Fruit fly (Drosophila melanogaster) whole organism, embryonic: Measurements from ENCODE around the gene dyl.

Experiments used
- Abd-B ChIP-seq: fragments of 200-800 bp; sonication (Bioruptor generic); optimal IDR thresholded peaks from 2 replicates; lab custom pipeline; 2018; ENCODE audit warnings: missing biosample characterization, mild to moderate bottlenecking, missing genetic modification characterization, moderate library complexity
- C15 ChIP-seq: fragments of 200-800 bp; sonication (Bioruptor generic); IDR thresholded peaks from 3 replicates; pipeline ENCODE4 v1.3.6; 2022; ENCODE audit warnings: missing biosample characterization, missing genetic modification characterization
- CG11398 ChIP-seq: fragments of 200-800 bp; sonication (Bioruptor generic); optimal IDR thresholded peaks from 2 replicates; lab custom pipeline; 2016; ENCODE audit warnings: missing biosample characterization, missing genetic modification characterization
- CG11504 ChIP-seq: fragments of 200-800 bp; sonication (Bioruptor generic); optimal IDR thresholded peaks from 3 replicates; lab custom pipeline; 2019; ENCODE audit warnings: missing biosample characterization, mild to moderate bottlenecking, missing genetic modification characterization, moderate library complexity
- CG11560 ChIP-seq: fragments of 200-800 bp; sonication (Bioruptor generic); IDR thresholded peaks from 3 replicates; pipeline ENCODE4 v1.3.6; 2022; ENCODE audit warnings: missing biosample characterization, missing genetic modification characterization
- CG11723 ChIP-seq: fragments of 200-800 bp; sonication (Bioruptor generic); optimal IDR thresholded peaks from 2 replicates; lab custom pipeline; 2017; ENCODE audit warnings: missing biosample characterization, mild to moderate bottlenecking, missing genetic modification characterization
- CG12769 ChIP-seq: fragments of 200-800 bp; sonication (Bioruptor generic); optimal IDR thresholded peaks from 2 replicates; lab custom pipeline; 2019; ENCODE audit warnings: missing biosample characterization, mild to moderate bottlenecking, missing genetic modification characterization, moderate library complexity
- CG12942 ChIP-seq: fragments of 200-800 bp; sonication (Bioruptor generic); optimal IDR thresholded peaks from 3 replicates; lab custom pipeline; 2016; ENCODE audit warnings: missing biosample characterization, missing genetic modification characterization
- CG13123 ChIP-seq: fragments of 200-800 bp; sonication (Bioruptor generic); optimal IDR thresholded peaks from 2 replicates; lab custom pipeline; 2016; ENCODE audit warnings: missing biosample characterization, missing genetic modification characterization
- CG13287 ChIP-seq: fragments of 200-800 bp; sonication (Bioruptor generic); IDR thresholded peaks from 2 replicates; pipeline ENCODE4 v1.3.6; 2022; ENCODE audit warnings: missing biosample characterization, missing genetic modification characterization; ENCODE audit not compliant: partially characterized antibody
- CG13624 ChIP-seq: fragments of 200-800 bp; sonication (Bioruptor generic); optimal IDR thresholded peaks from 2 replicates; lab custom pipeline; 2016; ENCODE audit warnings: missing biosample characterization, missing genetic modification characterization
- CG17186 ChIP-seq: fragments of 200-800 bp; sonication (Bioruptor generic); optimal IDR thresholded peaks from 3 replicates; lab custom pipeline; 2017; ENCODE audit warnings: missing biosample characterization, missing genetic modification reagents, missing genetic modification characterization
- CG2712 ChIP-seq: fragments of 200-800 bp; optimal IDR thresholded peaks from 3 replicates; lab custom pipeline; 2019; ENCODE audit warnings: missing biosample characterization, mild to moderate bottlenecking, missing genetic modification characterization, moderate library complexity
- CG32767 ChIP-seq: fragments of 200-800 bp; sonication (Bioruptor generic); IDR thresholded peaks from 2 replicates; pipeline ENCODE4 v1.3.6; 2022; ENCODE audit warnings: missing biosample characterization, missing genetic modification characterization
- CG34422 ChIP-seq: fragments of 200-800 bp; sonication (Bioruptor generic); IDR thresholded peaks from 3 replicates; pipeline ENCODE4 v1.3.6; 2022; ENCODE audit warnings: missing biosample characterization, missing genetic modification characterization
- CG3838 ChIP-seq: fragments of 200-800 bp; sonication (Bioruptor generic); optimal IDR thresholded peaks from 3 replicates; lab custom pipeline; 2016; ENCODE audit warnings: missing biosample characterization, missing genetic modification characterization
- CG5953 ChIP-seq: fragments of 200-800 bp; sonication (Bioruptor generic); IDR thresholded peaks from 2 replicates; pipeline ENCODE4 v1.3.6; 2022; ENCODE audit warnings: missing biosample characterization, missing genetic modification characterization
- CG6683 ChIP-seq: fragments of 200-800 bp; sonication (Bioruptor generic); optimal IDR thresholded peaks from 2 replicates; lab custom pipeline; 2017; ENCODE audit warnings: missing biosample characterization, mild to moderate bottlenecking, missing genetic modification characterization, missing genetic modification reagents
- CG6813 ChIP-seq: fragments of 200-800 bp; sonication (Bioruptor generic); optimal IDR thresholded peaks from 2 replicates; lab custom pipeline; 2017; ENCODE audit warnings: missing biosample characterization, missing genetic modification characterization, mild to moderate bottlenecking, moderate library complexity, missing genetic modification reagents
- CG8290 ChIP-seq, 3 experiments: fragments of 200-800 bp; sonication (Bioruptor generic); optimal IDR thresholded peaks; 2 replicates each; lab custom pipeline; 2016 to 2019; ENCODE audit warnings: missing biosample characterization in 3 of 3, missing genetic modification characterization in 3 of 3, mild to moderate bottlenecking in 2 of 3, moderate library complexity in 1 of 3
- CG8359 ChIP-seq: fragments of 200-800 bp; sonication (Bioruptor generic); optimal IDR thresholded peaks from 2 replicates; lab custom pipeline; 2017; ENCODE audit warnings: missing biosample characterization, mild to moderate bottlenecking, missing genetic modification characterization, borderline replicate concordance
- Camta ChIP-seq: fragments of 200-800 bp; sonication (Bioruptor generic); optimal IDR thresholded peaks from 2 replicates; lab custom pipeline; 2016; ENCODE audit warnings: missing biosample characterization, missing genetic modification characterization
- Dad ChIP-seq: fragments of 200-800 bp; sonication (Bioruptor generic); optimal IDR thresholded peaks from 3 replicates; lab custom pipeline; 2016; ENCODE audit warnings: missing biosample characterization, missing genetic modification characterization
- Drgx ChIP-seq: fragments of 200-800 bp; sonication (Bioruptor generic); IDR thresholded peaks from 2 replicates; pipeline ENCODE4 v1.3.6; 2022; ENCODE audit warnings: missing biosample characterization, missing genetic modification characterization
- Ets65A ChIP-seq: fragments of 200-800 bp; sonication (Bioruptor generic); peaks from one replicate; lab custom pipeline; 2016; ENCODE audit warnings: missing biosample characterization, missing genetic modification characterization
- Gug ChIP-seq: fragments of 200-800 bp; sonication (Bioruptor generic); IDR thresholded peaks from 4 replicates; pipeline ENCODE4 v1.3.6; 2022; ENCODE audit warnings: missing biosample characterization, missing genetic modification characterization
- HLH3B ChIP-seq: fragments of 200-800 bp; sonication (Bioruptor generic); IDR thresholded peaks from 2 replicates; pipeline ENCODE4 v1.3.6; 2022; ENCODE audit warnings: missing biosample characterization, missing genetic modification characterization
- Mad ChIP-seq: fragments of 200-800 bp; sonication (Bioruptor generic); optimal IDR thresholded peaks from 2 replicates; lab custom pipeline; 2016; ENCODE audit warnings: missing biosample characterization, missing genetic modification characterization
- Med ChIP-seq: fragments of 200-800 bp; sonication (Bioruptor generic); peaks from one replicate; lab custom pipeline; 2016; ENCODE audit warnings: missing biosample characterization, missing genetic modification characterization, mild to moderate bottlenecking, inconsistent platforms, moderate library complexity
- NFAT ChIP-seq: fragments of 200-800 bp; sonication (Bioruptor generic); IDR thresholded peaks from 2 replicates; pipeline ENCODE4 v1.3.6; 2022; ENCODE audit warnings: missing biosample characterization, missing genetic modification characterization
- Sin3A ChIP-seq: fragments of >200 bp; optimal IDR thresholded peaks from 2 replicates; lab custom pipeline; 2018
- Taf1 ChIP-seq: fragments of 200-800 bp; sonication (Bioruptor generic); IDR thresholded peaks from 2 replicates; pipeline ENCODE4 v1.3.6; 2022; ENCODE audit warnings: missing biosample characterization, missing genetic modification characterization
- bcd ChIP-seq: fragments of 200-800 bp; sonication (Bioruptor generic); optimal IDR thresholded peaks from 2 replicates; lab custom pipeline; 2017; ENCODE audit warnings: missing biosample characterization, mild to moderate bottlenecking, missing genetic modification characterization
- bsh ChIP-seq, 2 experiments: fragments of 200-800 bp; sonication (Bioruptor generic); optimal IDR thresholded peaks; 2 replicates each; lab custom pipeline; 2017 to 2018; ENCODE audit warnings: mild to moderate bottlenecking in 2 of 2, missing biosample characterization in 2 of 2, missing genetic modification characterization in 2 of 2, moderate library complexity in 1 of 2
- dm ChIP-seq: fragments of 200-800 bp; sonication (Bioruptor generic); optimal IDR thresholded peaks from 3 replicates; lab custom pipeline; 2016; ENCODE audit warnings: missing biosample characterization, missing genetic modification characterization
- grau ChIP-seq: fragments of 200-800 bp; optimal IDR thresholded peaks from 3 replicates; lab custom pipeline; 2019; ENCODE audit warnings: missing biosample characterization, mild to moderate bottlenecking, missing genetic modification characterization, moderate library complexity
- gsb ChIP-seq: fragments of 200-800 bp; sonication (Bioruptor generic); IDR thresholded peaks from 2 replicates; pipeline ENCODE4 v1.3.6; 2022; ENCODE audit warnings: missing biosample characterization, missing genetic modification characterization
- hkb ChIP-seq, 2 experiments: fragments of 200-800 bp in 1 of 2; fragments of >200 bp in 1 of 2; sonication (Bioruptor generic) in 1 of 2; IDR thresholded peaks in 1 of 2; optimal IDR thresholded peaks in 1 of 2; 2 replicates each; pipeline versions ENCODE4 v1.3.6 to Lab custom; 2017 to 2022; ENCODE audit warnings: missing biosample characterization in 1 of 2, missing genetic modification characterization in 1 of 2
- luna ChIP-seq: fragments of 200-800 bp; sonication (Bioruptor generic); optimal IDR thresholded peaks from 2 replicates; lab custom pipeline; 2016; ENCODE audit warnings: missing biosample characterization, missing genetic modification characterization
- nom ChIP-seq: fragments of 200-800 bp; sonication (Bioruptor generic); optimal IDR thresholded peaks from 2 replicates; lab custom pipeline; 2017; ENCODE audit warnings: missing biosample characterization, missing genetic modification characterization, mild to moderate bottlenecking, moderate library complexity, missing genetic modification reagents
- p53 ChIP-seq: fragments of 200-800 bp; sonication (Bioruptor generic); optimal IDR thresholded peaks from 2 replicates; lab custom pipeline; 2016; ENCODE audit warnings: missing biosample characterization, missing genetic modification characterization
- row ChIP-seq: fragments of 200-800 bp; sonication (Bioruptor generic); IDR thresholded peaks from 3 replicates; pipeline ENCODE4 v1.3.6; 2022; ENCODE audit warnings: missing biosample characterization, missing genetic modification characterization
- sens ChIP-seq: fragments of 200-800 bp; sonication (Bioruptor generic); peaks from one replicate; lab custom pipeline; 2016; ENCODE audit warnings: missing biosample characterization, missing genetic modification characterization
- slbo ChIP-seq: fragments of 200-800 bp; sonication (Bioruptor generic); IDR thresholded peaks from 2 replicates; pipeline ENCODE4 v1.3.6; 2022; ENCODE audit warnings: missing biosample characterization, missing genetic modification characterization
- sna ChIP-seq: fragments of 200-800 bp; sonication (Bioruptor generic); IDR thresholded peaks from 2 replicates; pipeline ENCODE4 v1.3.6; 2022; ENCODE audit warnings: missing biosample characterization, missing genetic modification characterization; ENCODE audit not compliant: partially characterized antibody
- sr ChIP-seq: fragments of 200-800 bp; sonication (Bioruptor generic); IDR thresholded peaks from 3 replicates; pipeline ENCODE4 v1.3.6; 2022; ENCODE audit warnings: missing biosample characterization, missing genetic modification characterization
- tll ChIP-seq, 2 experiments: fragments of 200-800 bp in 1 of 2; fragments of >200 bp in 1 of 2; sonication (Bioruptor generic) in 1 of 2; optimal IDR thresholded peaks; 2 replicates each; lab custom pipeline; 2017 to 2019; ENCODE audit warnings: missing biosample characterization in 2 of 2, missing genetic modification characterization in 2 of 2, mild to moderate bottlenecking in 1 of 2, moderate library complexity in 1 of 2
- tup ChIP-seq: fragments of 200-800 bp; sonication (Bioruptor generic); optimal IDR thresholded peaks from 2 replicates; lab custom pipeline; 2016; ENCODE audit warnings: missing biosample characterization, mild to moderate bottlenecking, missing genetic modification characterization, moderate library complexity
- vvl ChIP-seq: fragments of 200-800 bp; sonication (Bioruptor generic); IDR thresholded peaks from 2 replicates; pipeline ENCODE4 v1.3.6; 2022; ENCODE audit warnings: missing biosample characterization, missing genetic modification characterization
- wdn ChIP-seq: fragments of 200-800 bp; sonication (Bioruptor generic); IDR thresholded peaks from 2 replicates; pipeline ENCODE4 v1.3.6; 2022; ENCODE audit warnings: missing biosample characterization, missing genetic modification characterization

Gene dyl

DNA sequence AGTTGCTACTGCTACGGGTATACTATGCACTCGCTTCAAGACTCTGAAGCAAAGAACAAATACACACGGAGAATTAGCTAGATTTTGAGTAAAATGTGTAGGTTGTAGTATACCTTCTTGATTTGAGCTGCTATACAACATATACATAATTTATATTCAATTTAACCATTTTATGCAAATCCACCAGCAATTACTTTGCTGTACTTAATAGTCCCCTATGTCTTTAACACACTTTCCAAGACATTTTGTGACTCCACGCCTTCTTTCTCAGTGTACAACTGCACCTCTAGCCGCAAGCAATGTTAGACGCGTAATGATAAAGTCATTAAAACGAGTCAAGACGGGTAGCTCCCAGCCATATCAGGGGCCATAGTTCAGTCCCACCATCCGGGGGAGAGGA, 29.1 kb upstream of the dyl start:
- TF ChIP-seq hkb (optimal IDR thresholded peaks at IDR 0.05; lab: Kevin White, UChicago), result no peak
- TF ChIP-seq hkb (GFP tag; IDR thresholded peaks at IDR 0.05; lab: Robert Waterston, UW), result 0 out of 2 replicates have a peak, but pooled peaks have one; percentile 36
- TF ChIP-seq Gug (GFP tag; lab: Robert Waterston, UW), result no peak
- TF ChIP-seq sens, result peak; percentile 88
- no peak for TF ChIP-seq CG2712 (tag; lab: Kevin White, UChicago)
- TF ChIP-seq CG32767 (GFP tag; lab: Robert Waterston, UW), result no peak
- TF ChIP-seq Ets65A, result peak; percentile 76
- no peak for TF ChIP-seq Camta (GFP tag; lab: Kevin White, UChicago)
- TF ChIP-seq CG11504 (tag; lab: Kevin White, UChicago), result peak; percentile 10
- peak in 1 of 2 experiments; percentile 20 for TF ChIP-seq bsh (GFP tag; optimal IDR thresholded peaks at IDR 0.05; lab: Kevin White, UChicago)
- no peak for TF ChIP-seq CG6813 (GFP tag; lab: Kevin White, UChicago)
- TF ChIP-seq grau (tag; lab: Kevin White, UChicago), result no peak
- TF ChIP-seq CG8290 (GFP tag; optimal IDR thresholded peaks at IDR 0.05; lab: Kevin White, UChicago), result no peak
- TF ChIP-seq CG8290 (tag; optimal IDR thresholded peaks at IDR 0.05; lab: Kevin White, UChicago), result no peak
- TF ChIP-seq row (GFP tag; lab: Robert Waterston, UW), result no peak
- no peak for TF ChIP-seq CG11723 (GFP tag; lab: Kevin White, UChicago)
- TF ChIP-seq CG3838 (GFP tag; lab: Kevin White, UChicago), result no peak
- TF ChIP-seq bcd, result no peak
- TF ChIP-seq gsb (GFP tag; lab: Robert Waterston, UW), result no peak
- TF ChIP-seq CG17186 (GFP tag; lab: Kevin White, UChicago), result no peak
- TF ChIP-seq NFAT (GFP tag; lab: Robert Waterston, UW), result no peak
- peak; percentile 82 for TF ChIP-seq nom (GFP tag; lab: Kevin White, UChicago)
- no peak for TF ChIP-seq dm
- peak; percentile 70 for TF ChIP-seq Drgx (GFP tag; lab: Robert Waterston, UW)
- TF ChIP-seq Med (GFP tag; lab: Kevin White, UChicago), result peak; percentile 9

DNA sequence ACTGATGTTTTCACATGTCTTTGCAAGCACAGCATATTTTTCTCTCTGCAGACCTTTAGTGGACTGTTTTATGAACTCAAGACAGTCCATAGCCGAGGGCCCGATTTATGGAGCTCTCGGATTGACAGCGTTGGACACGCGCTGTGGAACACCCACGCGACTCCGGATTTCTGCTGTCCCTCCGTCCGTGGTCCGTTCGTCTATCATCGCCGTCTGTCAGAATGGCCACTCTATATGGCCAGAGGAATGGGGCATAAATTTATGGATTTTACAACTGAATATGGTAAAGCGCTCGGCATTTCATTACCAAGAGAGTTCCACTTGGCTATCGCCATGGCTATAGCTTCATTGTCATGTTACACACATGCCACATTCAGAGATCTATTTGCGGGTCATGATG, 20.5 kb upstream of the dyl start:
- TF ChIP-seq Dad (GFP tag; lab: Kevin White, UChicago), result no peak
- 0 out of 2 replicates have a peak, but pooled peaks have one; percentile 30 for TF ChIP-seq HLH3B (GFP tag; lab: Robert Waterston, UW)
- TF ChIP-seq sna (GFP tag; lab: Robert Waterston, UW), result no peak
- no peak for TF ChIP-seq CG12942 (GFP tag; lab: Kevin White, UChicago)
- TF ChIP-seq CG5953, result no peak
- no peak for TF ChIP-seq Sin3A (lab: Kevin White, UChicago)
- no peak for TF ChIP-seq CG13287
- TF ChIP-seq CG6683 (GFP tag; lab: Kevin White, UChicago), result no peak
- TF ChIP-seq tll (GFP tag; optimal IDR thresholded peaks at IDR 0.05; lab: Kevin White, UChicago), result no peak
- TF ChIP-seq tup (GFP tag; lab: Kevin White, UChicago), result no peak
- TF ChIP-seq Taf1, result no peak
- TF ChIP-seq CG13624 (GFP tag; lab: Kevin White, UChicago), result no peak
- no peak for TF ChIP-seq CG8359
- TF ChIP-seq vvl (GFP tag; lab: Robert Waterston, UW), result no peak
- TF ChIP-seq sr (GFP tag; lab: Robert Waterston, UW), result peak; percentile 54; the same call in 2 of the 3 replicates
- no peak for TF ChIP-seq wdn (GFP tag; lab: Robert Waterston, UW)
- no peak for TF ChIP-seq Abd-B
- TF ChIP-seq Mad, result no peak
- TF ChIP-seq CG11560 (tag; lab: Robert Waterston, UW), result 0 out of 3 replicates have a peak, but pooled peaks have one; percentile 8
- 0 out of 3 replicates have a peak, but pooled peaks have one; percentile 19 for TF ChIP-seq C15 (GFP tag; lab: Robert Waterston, UW)
- TF ChIP-seq CG11398, result no peak
- no peak for TF ChIP-seq luna (GFP tag; lab: Kevin White, UChicago)
- TF ChIP-seq slbo (GFP tag; lab: Robert Waterston, UW), result 0 out of 2 replicates have a peak, but pooled peaks have one; percentile 24
- TF ChIP-seq p53 (GFP tag; lab: Kevin White, UChicago), result no peak
- peak; percentile 42; the same call in 1 of the 3 replicates for TF ChIP-seq row (GFP tag; lab: Robert Waterston, UW)
- no peak for TF ChIP-seq CG34422 (GFP tag; lab: Robert Waterston, UW)
- no peak for TF ChIP-seq CG13123 (GFP tag; lab: Kevin White, UChicago)
- TF ChIP-seq CG12769 (tag; lab: Kevin White, UChicago), result peak; percentile 27
